Worm (Caenorhabditis elegans): Measurements from ENCODE around the gene C05C8.1.

DNA sequence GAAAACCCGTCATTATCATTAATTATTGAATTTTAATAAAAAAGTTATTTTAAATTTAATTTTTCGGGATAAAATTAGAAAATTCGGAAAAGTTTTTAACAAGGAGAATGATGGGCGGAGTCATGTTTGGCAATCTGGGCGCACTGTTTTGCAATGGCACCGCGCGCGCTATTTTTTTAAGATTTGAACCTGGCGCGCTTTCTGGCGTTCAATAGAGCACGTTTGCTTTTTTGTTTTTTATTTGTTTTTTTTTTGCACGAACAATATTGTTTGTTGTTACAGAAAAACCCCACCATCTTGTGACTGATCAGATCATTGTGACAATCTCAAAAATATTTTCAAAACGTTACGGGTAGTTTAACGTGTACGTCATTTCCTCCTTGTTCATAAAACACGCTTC, 2.4 kb upstream of the C05C8.1 start, which contains the start of gene hyls-1:
- TF ChIP-seq him-1 (tag; optimal IDR thresholded peaks at IDR 0.05) = no peak
- TF ChIP-seq dao-5 (tag; optimal IDR thresholded peaks at IDR 0.05) = no peak
